Worm (Caenorhabditis elegans) whole organism, L3 larva: ENCODE data around the gene srd-7.
A peak's percentile ranks its signal among the peaks of the same experiment; 100 is the strongest.

Experiments used
- R02D3.7 ChIP-seq: fragments of 150-350 bp; optimal IDR thresholded peaks from 2 replicates; lab custom pipeline; 2014; ENCODE audit warnings: missing biosample characterization, missing genetic modification characterization
- aly-2 ChIP-seq: fragments of 150-350 bp; optimal IDR thresholded peaks from 2 replicates; lab custom pipeline; 2014; ENCODE audit warnings: missing biosample characterization, missing genetic modification characterization
- ceh-16 ChIP-seq: sonication (generic microtip); optimal IDR thresholded peaks from 2 replicates; lab custom pipeline; 2017; ENCODE audit warnings: missing biosample characterization, missing genetic modification characterization
- ceh-28 ChIP-seq: fragments of 150-350 bp; optimal IDR thresholded peaks from 2 replicates; lab custom pipeline; 2014; ENCODE audit warnings: missing biosample characterization, missing genetic modification reagents, missing genetic modification characterization
- ceh-82 ChIP-seq: fragments of 150-350 bp; optimal IDR thresholded peaks from 2 replicates; lab custom pipeline; 2014; ENCODE audit warnings: missing biosample characterization, missing genetic modification characterization
- ceh-9 ChIP-seq: sonication (generic microtip); optimal IDR thresholded peaks from 2 replicates; lab custom pipeline; 2018; ENCODE audit warnings: missing biosample characterization, missing genetic modification characterization
- egl-27 ChIP-seq: sonication (generic microtip); optimal IDR thresholded peaks from 4 replicates; lab custom pipeline; 2017; ENCODE audit warnings: missing biosample characterization, missing genetic modification reagents, missing genetic modification characterization
- egl-5 ChIP-seq: fragments of 150-350 bp; optimal IDR thresholded peaks from 2 replicates; lab custom pipeline; 2017; ENCODE audit warnings: missing biosample characterization, missing genetic modification reagents, missing genetic modification characterization, inconsistent platforms
- elt-1 ChIP-seq: fragments of 150-350 bp; optimal IDR thresholded peaks from 2 replicates; lab custom pipeline; 2014; ENCODE audit warnings: missing biosample characterization, missing genetic modification characterization
- elt-2 ChIP-seq: sonication (generic microtip); optimal IDR thresholded peaks from 2 replicates; lab custom pipeline; 2016; ENCODE audit warnings: missing genetic modification reagents, mild to moderate bottlenecking, missing genetic modification characterization, missing compliant biosample characterization
- elt-3 ChIP-seq, 3 experiments: fragments of 150-350 bp in 1 of 3; sonication (generic microtip) in 2 of 3; optimal IDR thresholded peaks; 2 replicates in 2 of 3; 4 replicates in 1 of 3; lab custom pipeline; 2014 to 2017; ENCODE audit warnings: missing biosample characterization in 3 of 3, missing genetic modification characterization in 3 of 3
- fos-1 ChIP-seq: fragments of 150-350 bp; optimal IDR thresholded peaks from 2 replicates; lab custom pipeline; 2014; ENCODE audit warnings: missing biosample characterization, missing genetic modification characterization
- hmg-11 ChIP-seq: sonication (generic microtip); optimal IDR thresholded peaks from 2 replicates; lab custom pipeline; 2016; ENCODE audit warnings: missing genetic modification characterization, missing compliant biosample characterization
- lin-15B ChIP-seq: fragments of 150-350 bp; optimal IDR thresholded peaks from 2 replicates; lab custom pipeline; 2014; ENCODE audit warnings: missing biosample characterization, missing genetic modification characterization
- lin-39 ChIP-seq: fragments of 150-350 bp; optimal IDR thresholded peaks from 2 replicates; lab custom pipeline; 2018; ENCODE audit warnings: missing biosample characterization, missing genetic modification reagents, missing genetic modification characterization
- mdl-1 ChIP-seq: fragments of 150-350 bp; optimal IDR thresholded peaks from 2 replicates; lab custom pipeline; 2014; ENCODE audit warnings: missing biosample characterization, missing genetic modification characterization
- nfya-1 ChIP-seq: sonication (generic microtip); optimal IDR thresholded peaks from 2 replicates; lab custom pipeline; 2017; ENCODE audit warnings: missing genetic modification characterization, mild to moderate bottlenecking, missing compliant biosample characterization, antibody characterized with exemption, moderate library complexity; ENCODE audit not compliant: insufficient read depth
- nhr-11 ChIP-seq: fragments of 150-350 bp; optimal IDR thresholded peaks from 2 replicates; lab custom pipeline; 2014; ENCODE audit warnings: missing biosample characterization, missing genetic modification characterization
- nhr-23 ChIP-seq: fragments of 150-350 bp; optimal IDR thresholded peaks from 2 replicates; lab custom pipeline; 2014; ENCODE audit warnings: missing biosample characterization, missing genetic modification reagents, missing genetic modification characterization
- nhr-237 ChIP-seq: fragments of 150-350 bp; optimal IDR thresholded peaks from 2 replicates; lab custom pipeline; 2014; ENCODE audit warnings: missing biosample characterization, missing genetic modification characterization
- nhr-25 ChIP-seq: sonication (generic microtip); optimal IDR thresholded peaks from 2 replicates; lab custom pipeline; 2017; ENCODE audit warnings: missing biosample characterization, missing genetic modification characterization
- nhr-76 ChIP-seq: fragments of 150-350 bp; sonication (generic microtip); optimal IDR thresholded peaks from 5 replicates; lab custom pipeline; 2014; ENCODE audit warnings: missing biosample characterization, missing genetic modification characterization
- pqm-1 ChIP-seq: fragments of 150-350 bp; optimal IDR thresholded peaks from 2 replicates; lab custom pipeline; 2017; ENCODE audit warnings: missing biosample characterization, missing genetic modification characterization, inconsistent platforms
- skn-1 ChIP-seq: fragments of 150-350 bp; optimal IDR thresholded peaks from 2 replicates; lab custom pipeline; 2014; ENCODE audit warnings: missing biosample characterization, missing genetic modification characterization
- snpc-4 ChIP-seq: fragments of 150-350 bp; optimal IDR thresholded peaks from 2 replicates; lab custom pipeline; 2014; ENCODE audit warnings: missing biosample characterization, missing genetic modification characterization
- unc-39 ChIP-seq: sonication (generic microtip); optimal IDR thresholded peaks from 4 replicates; lab custom pipeline; 2017; ENCODE audit warnings: missing biosample characterization, missing genetic modification characterization
- unc-62 ChIP-seq: fragments of 150-350 bp; sonication (generic microtip); optimal IDR thresholded peaks from 4 replicates; lab custom pipeline; 2014; ENCODE audit warnings: missing biosample characterization, missing genetic modification reagents, missing genetic modification characterization

Gene srd-7

ce11 chrIV:10821672-10822304 lies 35.2 kb upstream of the srd-7 start (continued):
- peak; percentile 68 for TF ChIP-seq nfya-1 (tag; lab: Kevin White, UChicago)
- TF ChIP-seq lin-15B (tag; lab: Kevin White, UChicago) = peak; percentile 59
- peak; percentile 88 for TF ChIP-seq nhr-11 (tag; lab: Kevin White, UChicago)
- TF ChIP-seq unc-62 (GFP tag; lab: Kevin White, UChicago) = peak; percentile 77
- TF ChIP-seq fos-1 = peak; percentile 84
- peak; percentile 77 for TF ChIP-seq elt-2
- TF ChIP-seq skn-1 (tag; lab: Kevin White, UChicago) = peak; percentile 91

ce11 chrIV:10820837-10821671 lies 34.4 kb upstream of the srd-7 start:
- TF ChIP-seq nhr-11 (tag; lab: Kevin White, UChicago) (no peak), ceh-28 (tag; lab: Kevin White, UChicago) (no peak), nfya-1 (tag; lab: Kevin White, UChicago) (peak; percentile 5)
- TF ChIP-seq, all 47 proteins: peak for 1

- TF ChIP-seq unc-39 (no peak), ceh-16 (tag; lab: Kevin White, UChicago) (no peak), mdl-1 (tag; lab: Kevin White, UChicago) (no peak), nhr-76 (tag; lab: Kevin White, UChicago) (no peak), ceh-9 (tag; lab: Kevin White, UChicago) (no peak), egl-5 (tag; lab: Kevin White, UChicago) (no peak), elt-3 (tag; optimal IDR thresholded peaks at IDR 0.05; lab: Kevin White, UChicago) (no peak), aly-2 (tag; lab: Kevin White, UChicago) (no peak), nhr-237 (tag; lab: Kevin White, UChicago) (no peak), snpc-4 (tag; lab: Kevin White, UChicago) (no peak), elt-2 (peak; percentile 69), egl-27 (tag; lab: Kevin White, UChicago) (no peak), lin-39 (tag; lab: Kevin White, UChicago) (no peak), pqm-1 (tag; lab: Kevin White, UChicago) (peak; percentile 2), nfya-1 (tag; lab: Kevin White, UChicago) (peak; percentile 10)
Measured at ce11 chrIV:10820114-10820513, 33.5 kb upstream of the srd-7 start.

ce11 chrIV:10819049-10819448 lies 32.4 kb upstream of the srd-7 start:
- TF ChIP-seq snpc-4 (tag; lab: Kevin White, UChicago) = no peak
- peak; percentile 22 for TF ChIP-seq nfya-1 (tag; lab: Kevin White, UChicago)
- TF ChIP-seq lin-39 (tag; lab: Kevin White, UChicago) = peak; percentile 11

- TF ChIP-seq nhr-23 (tag; lab: Kevin White, UChicago) = peak; percentile 9
- TF ChIP-seq nfya-1 (tag; lab: Kevin White, UChicago) = peak; percentile 18
- no peak for TF ChIP-seq pqm-1 (tag; lab: Kevin White, UChicago)
- TF ChIP-seq lin-39 (tag; lab: Kevin White, UChicago) = peak; percentile 23
- no peak for TF ChIP-seq ceh-82 (tag; lab: Kevin White, UChicago)
- TF ChIP-seq hmg-11 (tag; lab: Kevin White, UChicago) = peak; percentile 70
Measured at ce11 chrIV:10817030-10817429, 30.4 kb upstream of the srd-7 start.

- TF ChIP-seq elt-1 (tag; lab: Kevin White, UChicago) (no peak), R02D3.7 (tag; lab: Kevin White, UChicago) (no peak), unc-62 (GFP tag; lab: Kevin White, UChicago) (no peak), nhr-25 (tag; lab: Kevin White, UChicago) (peak; percentile 78), unc-39 (no peak)
Measured at ce11 chrIV:10815950-10816349, 29.3 kb upstream of the srd-7 start.
